Worm (Caenorhabditis elegans) whole organism, L4/young adult: ENCODE data around the gene F14B8.6.

ENCODE experiments used
- W03F9.2 ChIP-seq: fragments of 150-350 bp; optimal IDR thresholded peaks from 2 replicates; lab custom pipeline; 2014; ENCODE audit warnings: missing biosample characterization, missing genetic modification characterization
- dao-5 ChIP-seq: sonication (generic microtip); optimal IDR thresholded peaks from 2 replicates; lab custom pipeline; 2016; ENCODE audit warnings: missing genotype, missing genetic modification characterization, moderate library complexity, missing compliant biosample characterization
- him-1 ChIP-seq: sonication (generic microtip); optimal IDR thresholded peaks from 2 replicates; lab custom pipeline; 2016; ENCODE audit warnings: missing genotype, missing genetic modification reagents, missing genetic modification characterization, missing compliant biosample characterization

DNA sequence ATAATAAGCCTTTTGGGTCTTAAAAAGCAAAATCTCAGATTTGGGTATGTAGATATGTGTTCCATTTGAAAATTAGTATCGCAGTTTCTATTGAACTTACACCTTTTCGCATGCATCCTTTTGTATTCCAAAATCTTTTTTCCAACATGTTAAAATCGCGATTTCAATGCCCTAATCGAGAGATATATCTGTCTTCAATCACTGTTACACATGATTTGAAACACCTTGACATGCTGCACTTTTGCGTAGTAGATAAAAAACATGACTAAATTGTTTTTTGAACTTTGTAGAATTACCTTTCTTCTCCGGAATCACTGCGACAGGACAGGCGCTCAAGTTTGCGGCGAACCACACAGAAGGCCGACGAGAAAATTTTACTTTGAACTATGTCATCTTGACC lies 9.5 kb upstream of the F14B8.6 start:
- TF ChIP-seq him-1 (tag; lab: Kevin White, UChicago): no peak
- no peak for TF ChIP-seq W03F9.2 (tag; lab: Kevin White, UChicago)
- TF ChIP-seq dao-5 (tag; lab: Kevin White, UChicago): no peak
